Worm (Caenorhabditis elegans): ENCODE results near the gene sedl-1.

DNA sequence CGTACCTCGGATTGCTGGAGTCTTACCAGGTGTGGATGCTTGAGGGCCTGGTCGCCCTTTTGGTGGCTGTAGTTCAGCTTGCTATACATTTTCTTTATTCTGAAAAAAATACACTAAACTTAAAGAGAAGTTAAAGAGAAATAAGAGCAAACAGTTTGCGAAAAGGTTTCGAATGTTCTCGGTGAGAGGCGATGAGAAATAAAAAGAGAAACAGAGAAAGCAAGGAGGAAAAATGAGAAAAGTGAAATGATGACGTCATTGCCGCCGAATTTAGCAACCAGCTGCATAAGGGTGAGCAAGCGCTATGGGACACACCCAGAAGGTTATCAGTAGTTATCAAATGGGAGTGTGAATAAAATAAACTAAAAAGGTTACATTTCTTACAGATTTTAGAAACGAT is 13.7 kb upstream of the sedl-1 start, which contains the start of gene cebp-1:
- TF ChIP-seq pag-3 (tag; optimal IDR thresholded peaks at IDR 0.05; ENCODE audit: borderline replicate concordance) (no peak), fkh-6 (tag; optimal IDR thresholded peaks at IDR 0.05) (no peak), unc-86 (tag; optimal IDR thresholded peaks at IDR 0.05) (no peak), pros-1 (tag; optimal IDR thresholded peaks at IDR 0.05) (no peak), tbx-7 (tag; optimal IDR thresholded peaks at IDR 0.05) (no peak), ama-1 (optimal IDR thresholded peaks at IDR 0.05) (no peak), zip-5 (tag; optimal IDR thresholded peaks at IDR 0.05) (no peak), hlh-30 (tag; optimal IDR thresholded peaks at IDR 0.05; ENCODE audit: insufficient read depth) (no peak), ceh-34 (tag; optimal IDR thresholded peaks at IDR 0.05) (no peak), hlh-13 (GFP tag; optimal IDR thresholded peaks at IDR 0.05) (no peak), pat-9 (tag; optimal IDR thresholded peaks at IDR 0.05) (no peak), ceh-48 (tag; optimal IDR thresholded peaks at IDR 0.05) (no peak)
